Worm (Caenorhabditis elegans): Measurements from ENCODE around the gene smex-1.

- TF ChIP-seq ceh-9 (tag; optimal IDR thresholded peaks at IDR 0.05) (no peak), fax-1 (tag; optimal IDR thresholded peaks at IDR 0.05) (no peak), ceh-24 (tag; optimal IDR thresholded peaks at IDR 0.05) (no peak)
Measured at ce11 chrV:8271995-8272394, 23.8 kb downstream of the smex-1 start, which contains the start of gene asp-5.
